Worm (Caenorhabditis elegans): ENCODE measurements around the gene drh-1.

The drh-1 gene

DNA sequence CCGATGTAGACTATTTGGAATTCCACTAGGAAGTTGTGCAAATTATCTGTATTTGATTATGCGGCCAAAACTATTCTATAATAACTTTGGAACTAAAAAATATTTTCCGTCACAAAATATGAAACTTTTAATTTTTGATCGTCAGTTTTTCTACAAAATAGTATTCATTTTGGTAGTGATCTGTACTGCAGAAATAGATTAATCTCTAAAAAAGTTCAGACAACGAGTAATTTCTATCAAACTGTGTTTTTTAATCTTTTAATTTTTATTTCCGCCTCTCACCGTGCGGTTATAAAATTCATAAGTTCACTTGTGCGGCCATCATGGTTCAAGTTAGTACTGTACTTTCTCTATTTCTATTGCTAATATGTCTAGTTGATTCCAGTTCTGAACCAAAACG lies 25.1 kb upstream of the drh-1 start, which contains the start of gene C01B10.7:
C01B10.7 (plus strand) TSS at position 301 of the 400 bp plus-strand sequence.
- no peak for TF ChIP-seq nhr-76 (tag; optimal IDR thresholded peaks at IDR 0.05)
- TF ChIP-seq nhr-237 (tag; optimal IDR thresholded peaks at IDR 0.05) = no peak
- no peak for TF ChIP-seq nhr-71 (tag; optimal IDR thresholded peaks at IDR 0.05)
- no peak for TF ChIP-seq ama-1 (optimal IDR thresholded peaks at IDR 0.05)
- TF ChIP-seq elt-2 (tag; optimal IDR thresholded peaks at IDR 0.05) = no peak
- TF ChIP-seq nhr-90 (tag; optimal IDR thresholded peaks at IDR 0.05; ENCODE audit: poor library complexity) = no peak
- no peak for TF ChIP-seq aly-2 (tag; optimal IDR thresholded peaks at IDR 0.05)
- TF ChIP-seq lin-13 (GFP tag; optimal IDR thresholded peaks at IDR 0.05) = no peak
- no peak for TF ChIP-seq grh-1 (GFP tag; IDR thresholded peaks at IDR 0.05)
- no peak for TF ChIP-seq nhr-77 (tag; optimal IDR thresholded peaks at IDR 0.05)
- TF ChIP-seq fkh-4 (tag; optimal IDR thresholded peaks at IDR 0.05; ENCODE audit: borderline replicate concordance) = no peak
- TF ChIP-seq blmp-1 (tag; optimal IDR thresholded peaks at IDR 0.05) = no peak
- TF ChIP-seq mdl-1 (tag; optimal IDR thresholded peaks at IDR 0.05) = no peak

DNA sequence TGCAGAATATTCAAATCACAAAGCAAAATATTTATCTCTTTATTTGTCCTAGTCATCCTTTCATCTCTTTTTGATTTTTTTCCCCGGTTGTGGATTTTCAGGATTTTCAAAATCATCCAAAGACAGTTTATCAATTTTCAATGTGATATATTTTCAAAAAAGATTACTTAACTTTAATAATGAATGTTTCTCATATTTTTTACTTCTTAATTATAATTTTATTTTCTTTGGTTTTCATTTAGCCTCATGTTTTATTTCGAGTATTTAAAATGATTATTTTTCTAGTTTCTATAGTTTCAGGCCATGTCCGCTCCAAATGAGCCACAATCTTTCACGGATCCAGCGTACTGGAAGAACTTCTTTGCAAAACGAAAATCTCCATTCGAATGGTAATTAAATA lies 21.6 kb upstream of the drh-1 start, which contains the start of gene metl-13:
metl-13 (plus strand) TSS at position 301 of the 400 bp plus-strand sequence.
- TF ChIP-seq ceh-8 (GFP tag; optimal IDR thresholded peaks at IDR 0.05) (no peak), tbx-2 (tag; optimal IDR thresholded peaks at IDR 0.05) (no peak), ceh-88 (GFP tag; IDR thresholded peaks at IDR 0.05) (no peak), mab-9 (GFP tag; IDR thresholded peaks at IDR 0.05) (no peak), nhr-237 (tag; optimal IDR thresholded peaks at IDR 0.05) (no peak), lin-35 (GFP tag; optimal IDR thresholded peaks at IDR 0.05) (no peak), lin-13 (GFP tag; optimal IDR thresholded peaks at IDR 0.05) (no peak), lsy-2 (tag; optimal IDR thresholded peaks at IDR 0.05) (no peak), aly-2 (tag; optimal IDR thresholded peaks at IDR 0.05) (no peak), efl-1 (optimal IDR thresholded peaks at IDR 0.05) (no peak), efl-1 (GFP tag; optimal IDR thresholded peaks at IDR 0.05 in 1 of 2) (no peak), egl-13 (tag; optimal IDR thresholded peaks at IDR 0.05) (no peak), sptf-1 (tag; optimal IDR thresholded peaks at IDR 0.05) (no peak), jun-1 (tag; optimal IDR thresholded peaks at IDR 0.05) (no peak)

DNA sequence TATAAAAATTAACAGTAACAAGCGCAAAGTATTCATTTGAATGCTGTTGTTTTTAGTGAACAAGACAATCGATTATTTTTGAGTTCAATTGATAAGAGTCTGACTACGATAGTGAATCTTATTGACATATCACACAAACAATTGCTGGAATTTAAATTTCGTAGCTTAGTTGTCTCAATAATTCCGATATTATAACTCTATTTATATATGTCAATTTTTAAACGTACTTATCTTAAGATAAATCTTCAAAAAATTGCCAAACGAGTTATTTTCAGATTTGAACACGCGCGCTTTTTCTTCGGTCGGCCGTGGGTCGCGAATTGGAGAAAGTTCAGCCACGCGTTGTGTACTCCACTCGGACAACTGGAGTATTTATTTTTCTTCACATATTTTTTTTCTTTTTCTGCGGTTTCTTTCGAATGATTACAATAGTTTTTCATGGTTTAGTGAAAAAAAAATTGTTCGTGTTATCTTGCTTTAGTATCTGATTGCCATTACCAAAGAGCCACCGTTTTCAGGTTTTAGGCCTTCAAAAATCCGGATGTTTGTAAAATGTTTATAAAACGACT lies 18.6 kb upstream of the drh-1 start, which contains the start of the genes cest-5.1 and C01B10.9:
cest-5.1 (minus strand) TSS at position 51 of the 569 bp plus-strand sequence.
C01B10.9 (plus strand) TSS at position 519 of the 569 bp plus-strand sequence.
- TF ChIP-seq efl-3 (GFP tag; optimal IDR thresholded peaks at IDR 0.05) (no peak), dsc-1 (tag; optimal IDR thresholded peaks at IDR 0.05) (peak; percentile 88), C16A3.4 (tag; optimal IDR thresholded peaks at IDR 0.05) (peak; percentile 66), isw-1 (GFP tag; IDR thresholded peaks at IDR 0.05) (peak; percentile 81), lin-35 (GFP tag; optimal IDR thresholded peaks at IDR 0.05) (peak; percentile 96), ceh-63 (GFP tag; optimal IDR thresholded peaks at IDR 0.05) (no peak), snpc-4 (tag; optimal IDR thresholded peaks at IDR 0.05) (peak; percentile 53), jun-1 (tag; optimal IDR thresholded peaks at IDR 0.05) (peak; percentile 52), mep-1 (tag; optimal IDR thresholded peaks at IDR 0.05) (no peak), F16B12.6 (tag; optimal IDR thresholded peaks at IDR 0.05) (no peak), fkh-8 (tag; optimal IDR thresholded peaks at IDR 0.05) (peak; percentile 81), pag-3 (tag; optimal IDR thresholded peaks at IDR 0.05; ENCODE audit: borderline replicate concordance, insufficient read depth) (peak; percentile 12), grh-1 (GFP tag; IDR thresholded peaks at IDR 0.05) (peak; percentile 57; the same call in 1 of the 2 replicates), egl-27 (tag; optimal IDR thresholded peaks at IDR 0.05) (no peak), elt-2 (tag; optimal IDR thresholded peaks at IDR 0.05) (peak; percentile 67), Y116A8C.19 (tag; optimal IDR thresholded peaks at IDR 0.05; ENCODE audit: borderline replicate concordance) (peak; percentile 34), ceh-82 (tag; optimal IDR thresholded peaks at IDR 0.05) (peak; percentile 48 to 79 (median 61)), nhr-19 (GFP tag; conservative IDR thresholded peaks at IDR 0.05) (peak; percentile 85), mdl-1 (tag; optimal IDR thresholded peaks at IDR 0.05) (peak in 1 of 2 experiments; percentile 28), irx-1 (tag; optimal IDR thresholded peaks at IDR 0.05) (peak; percentile 94), hlh-4 (tag; optimal IDR thresholded peaks at IDR 0.05) (peak; percentile 28), dpl-1 (GFP tag; optimal IDR thresholded peaks at IDR 0.05) (peak; percentile 90 to 95 (median 94)), ceh-88 (GFP tag; IDR thresholded peaks at IDR 0.05) (peak; percentile 70), nhr-76 (tag; optimal IDR thresholded peaks at IDR 0.05) (no peak), egl-13 (tag; optimal IDR thresholded peaks at IDR 0.05) (peak; percentile 83), nhr-237 (tag; optimal IDR thresholded peaks at IDR 0.05) (no peak), unc-30 (tag; optimal IDR thresholded peaks at IDR 0.05) (no peak), zip-4 (GFP tag; optimal IDR thresholded peaks at IDR 0.05) (peak; percentile 48), nhr-90 (tag; optimal IDR thresholded peaks at IDR 0.05; ENCODE audit: poor library complexity) (peak; percentile 91), lin-14 (GFP tag; optimal IDR thresholded peaks at IDR 0.05) (no peak), rnt-1 (tag; optimal IDR thresholded peaks at IDR 0.05) (peak; percentile 98), nhr-71 (tag; optimal IDR thresholded peaks at IDR 0.05) (peak; percentile 92), pax-3 (tag; optimal IDR thresholded peaks at IDR 0.05) (peak; percentile 86), fkh-4 (tag; optimal IDR thresholded peaks at IDR 0.05; ENCODE audit: borderline replicate concordance) (peak; percentile 91)
